Worm (Caenorhabditis elegans) whole organism, L1 larva: ENCODE results near the gene T28B11.1.
A peak's percentile ranks its signal among the peaks of the same experiment; 100 is the strongest.

Experiments used
- C16A3.4 ChIP-seq: fragments of 150-350 bp; optimal IDR thresholded peaks from 2 replicates; lab custom pipeline; 2014; ENCODE audit warnings: missing biosample characterization, missing genetic modification characterization
- C34B4.2 ChIP-seq: sonication (generic microtip); optimal IDR thresholded peaks from 2 replicates; lab custom pipeline; 2017; ENCODE audit warnings: mild to moderate bottlenecking, missing genetic modification characterization, missing compliant biosample characterization
- aha-1 ChIP-seq: fragments of 150-350 bp; optimal IDR thresholded peaks from 2 replicates; lab custom pipeline; 2014; ENCODE audit warnings: missing biosample characterization, missing genetic modification characterization
- ama-1 ChIP-seq: fragments of 150-350 bp; optimal IDR thresholded peaks from 2 replicates; lab custom pipeline; 2014
- blmp-1 ChIP-seq: fragments of 150-350 bp; optimal IDR thresholded peaks from 2 replicates; lab custom pipeline; 2014; ENCODE audit warnings: missing biosample characterization, missing genetic modification characterization
- ceh-63 ChIP-seq: fragments of 200-800 bp; sonication (Bioruptor generic); optimal IDR thresholded peaks from 2 replicates; lab custom pipeline; 2018; ENCODE audit warnings: mild to moderate bottlenecking, missing genetic modification characterization, missing compliant biosample characterization
- ceh-82 ChIP-seq, 3 experiments: fragments of 150-350 bp in 1 of 3; sonication (generic microtip) in 2 of 3; optimal IDR thresholded peaks; 2 replicates each; lab custom pipeline; 2014 to 2017; ENCODE audit warnings: missing biosample characterization in 3 of 3, missing genetic modification characterization in 3 of 3
- dsc-1 ChIP-seq: sonication (generic microtip); optimal IDR thresholded peaks from 2 replicates; lab custom pipeline; 2016; ENCODE audit warnings: mild to moderate bottlenecking, missing genetic modification characterization, missing compliant biosample characterization
- efl-1 ChIP-seq, 4 experiments: fragments of 150-350 bp; optimal IDR thresholded peaks in 3 of 4; peaks in 1 of 4; 1 replicate in 1 of 4; 2 replicates in 3 of 4; lab custom pipeline; 2014; ENCODE audit warnings: missing biosample characterization in 2 of 4, missing genetic modification characterization in 2 of 4, missing genetic modification reagents in 2 of 4
- egl-13 ChIP-seq: sonication (generic microtip); optimal IDR thresholded peaks from 2 replicates; lab custom pipeline; 2016; ENCODE audit warnings: missing genotype, missing genetic modification reagents, missing genetic modification characterization, missing compliant biosample characterization
- elt-2 ChIP-seq: sonication (generic microtip); optimal IDR thresholded peaks from 2 replicates; lab custom pipeline; 2016; ENCODE audit warnings: missing genetic modification characterization, mild to moderate bottlenecking, inconsistent platforms, missing compliant biosample characterization, missing genetic modification reagents
- elt-3 ChIP-seq, 6 experiments: fragments of 150-350 bp in 1 of 6; sonication (generic microtip); optimal IDR thresholded peaks; 2 replicates each; lab custom pipeline; 2017 to 2018; ENCODE audit warnings: missing biosample characterization in 6 of 6, missing genetic modification characterization in 6 of 6, inconsistent platforms in 1 of 6
- ets-5 ChIP-seq: fragments of 200-800 bp; sonication (Bioruptor generic); IDR thresholded peaks from 2 replicates; pipeline ENCODE4 v1.3.6; 2022; ENCODE audit warnings: missing genetic modification characterization, missing compliant biosample characterization
- fkh-10 ChIP-seq: sonication (generic microtip); optimal IDR thresholded peaks from 2 replicates; lab custom pipeline; 2017; ENCODE audit warnings: missing biosample characterization, missing genetic modification reagents, missing genetic modification characterization
- fkh-8 ChIP-seq: sonication (generic microtip); optimal IDR thresholded peaks from 2 replicates; lab custom pipeline; 2016; ENCODE audit warnings: mild to moderate bottlenecking, missing genetic modification characterization, missing compliant biosample characterization
- hlh-17 ChIP-seq: fragments of 200-800 bp; sonication (Bioruptor generic); optimal IDR thresholded peaks from 2 replicates; lab custom pipeline; 2018; ENCODE audit warnings: missing genetic modification characterization, mild to moderate bottlenecking, missing compliant biosample characterization, moderate library complexity, borderline replicate concordance
- hlh-4 ChIP-seq: sonication (generic microtip); optimal IDR thresholded peaks from 2 replicates; lab custom pipeline; 2016; ENCODE audit warnings: mild to moderate bottlenecking, missing genetic modification characterization, missing compliant biosample characterization
- hpl-2 ChIP-seq: fragments of 150-350 bp; optimal IDR thresholded peaks from 2 replicates; lab custom pipeline; 2014; ENCODE audit warnings: missing biosample characterization, missing genetic modification reagents, missing genetic modification characterization
- irx-1 ChIP-seq: sonication (generic microtip); optimal IDR thresholded peaks from 2 replicates; lab custom pipeline; 2016; ENCODE audit warnings: missing genetic modification characterization, missing compliant biosample characterization
- jun-1 ChIP-seq: fragments of 150-350 bp; optimal IDR thresholded peaks from 2 replicates; lab custom pipeline; 2014; ENCODE audit warnings: missing biosample characterization, missing genetic modification reagents, missing genetic modification characterization
- lin-13 ChIP-seq: fragments of 150-350 bp; optimal IDR thresholded peaks from 2 replicates; lab custom pipeline; 2014; ENCODE audit warnings: missing biosample characterization, missing genetic modification reagents, missing genetic modification characterization
- lin-14 ChIP-seq: fragments of 200-800 bp; sonication (Bioruptor generic); optimal IDR thresholded peaks from 2 replicates; lab custom pipeline; 2018; ENCODE audit warnings: mild to moderate bottlenecking, missing genetic modification characterization, moderate library complexity, missing compliant biosample characterization
- lin-15B ChIP-seq: fragments of 150-350 bp; sonication (generic microtip); optimal IDR thresholded peaks from 3 replicates; lab custom pipeline; 2014; ENCODE audit warnings: missing biosample characterization, missing genetic modification characterization
- lin-35 ChIP-seq, 2 experiments: fragments of 150-350 bp; optimal IDR thresholded peaks; 2 replicates each; lab custom pipeline; 2014; ENCODE audit warnings: missing biosample characterization in 2 of 2, missing genetic modification characterization in 2 of 2, missing genetic modification reagents in 2 of 2
- lin-39 ChIP-seq: fragments of 150-350 bp; optimal IDR thresholded peaks from 2 replicates; lab custom pipeline; 2014; ENCODE audit warnings: missing biosample characterization, missing genetic modification reagents, missing genetic modification characterization
- lir-3 ChIP-seq: sonication (generic microtip); optimal IDR thresholded peaks from 2 replicates; lab custom pipeline; 2016; ENCODE audit warnings: mild to moderate bottlenecking, missing genetic modification characterization, moderate library complexity, missing compliant biosample characterization; ENCODE audit not compliant: poor library complexity
- mab-9 ChIP-seq: fragments of 200-800 bp; sonication (Bioruptor generic); IDR thresholded peaks from 2 replicates; pipeline ENCODE4 v1.3.6; 2022; ENCODE audit warnings: missing genetic modification reagents, missing genetic modification characterization, missing compliant biosample characterization
- mdl-1 ChIP-seq, 2 experiments: fragments of 150-350 bp; optimal IDR thresholded peaks; 2 replicates each; lab custom pipeline; 2014 to 2017; ENCODE audit warnings: missing biosample characterization in 2 of 2, missing genetic modification characterization in 2 of 2, inconsistent platforms in 1 of 2
- nhr-11 ChIP-seq: fragments of 150-350 bp; optimal IDR thresholded peaks from 2 replicates; lab custom pipeline; 2014; ENCODE audit warnings: missing biosample characterization, missing genetic modification characterization
- nhr-28 ChIP-seq: fragments of 150-350 bp; optimal IDR thresholded peaks from 2 replicates; lab custom pipeline; 2014; ENCODE audit warnings: missing biosample characterization, missing genetic modification characterization
- nhr-47 ChIP-seq: sonication (generic microtip); optimal IDR thresholded peaks from 2 replicates; lab custom pipeline; 2016; ENCODE audit warnings: mild to moderate bottlenecking, missing genetic modification characterization, moderate library complexity, missing compliant biosample characterization
- nhr-71 ChIP-seq: sonication (generic microtip); optimal IDR thresholded peaks from 2 replicates; lab custom pipeline; 2016; ENCODE audit warnings: mild to moderate bottlenecking, missing genetic modification characterization, moderate library complexity, missing compliant biosample characterization
- nhr-85 ChIP-seq: sonication (generic microtip); peaks from one replicate; lab custom pipeline; 2016; ENCODE audit warnings: missing genetic modification characterization, inconsistent platforms, missing compliant biosample characterization
- nhr-90 ChIP-seq: sonication (generic microtip); optimal IDR thresholded peaks from 2 replicates; lab custom pipeline; 2016; ENCODE audit warnings: mild to moderate bottlenecking, missing genetic modification characterization, missing compliant biosample characterization; ENCODE audit not compliant: poor library complexity
- pag-3 ChIP-seq: sonication (generic microtip); optimal IDR thresholded peaks from 2 replicates; lab custom pipeline; 2017; ENCODE audit warnings: missing genetic modification characterization, mild to moderate bottlenecking, missing compliant biosample characterization, antibody characterized with exemption, borderline replicate concordance; ENCODE audit not compliant: insufficient read depth
- pqm-1 ChIP-seq: sonication (generic microtip); optimal IDR thresholded peaks from 3 replicates; lab custom pipeline; 2017; ENCODE audit warnings: missing biosample characterization, missing genetic modification characterization
- rnt-1 ChIP-seq: sonication (generic microtip); optimal IDR thresholded peaks from 2 replicates; lab custom pipeline; 2016; ENCODE audit warnings: mild to moderate bottlenecking, missing genetic modification characterization, moderate library complexity, missing compliant biosample characterization
- skn-1 ChIP-seq: fragments of 150-350 bp; optimal IDR thresholded peaks from 2 replicates; lab custom pipeline; 2014; ENCODE audit warnings: missing biosample characterization, missing genetic modification characterization
- snpc-4 ChIP-seq: fragments of 150-350 bp; optimal IDR thresholded peaks from 2 replicates; lab custom pipeline; 2014; ENCODE audit warnings: missing biosample characterization, missing genetic modification characterization
- snu-23 ChIP-seq: sonication (generic microtip); optimal IDR thresholded peaks from 2 replicates; lab custom pipeline; 2016; ENCODE audit warnings: missing genetic modification characterization, missing compliant biosample characterization
- tbx-2 ChIP-seq: sonication (generic microtip); optimal IDR thresholded peaks from 2 replicates; lab custom pipeline; 2016; ENCODE audit warnings: missing genetic modification characterization, missing compliant biosample characterization
- tlp-1 ChIP-seq: fragments of 150-350 bp; optimal IDR thresholded peaks from 2 replicates; lab custom pipeline; 2014; ENCODE audit warnings: missing biosample characterization, missing genetic modification characterization
- unc-62 ChIP-seq: fragments of 150-350 bp; optimal IDR thresholded peaks from 2 replicates; lab custom pipeline; 2014; ENCODE audit warnings: missing biosample characterization, missing genetic modification reagents, missing genetic modification characterization
- unc-98 ChIP-seq: fragments of 200-800 bp; sonication (Bioruptor generic); IDR thresholded peaks from 2 replicates; pipeline ENCODE4 v1.3.6; 2022; ENCODE audit warnings: missing genetic modification characterization, missing compliant biosample characterization
- vab-15 ChIP-seq: sonication (generic microtip); optimal IDR thresholded peaks from 2 replicates; lab custom pipeline; 2017; ENCODE audit warnings: missing genotype, mild to moderate bottlenecking, missing genetic modification characterization, missing compliant biosample characterization
- ztf-11 ChIP-seq, 2 experiments: sonication (generic microtip); optimal IDR thresholded peaks; 2 replicates each; lab custom pipeline; 2016 to 2017; ENCODE audit warnings: missing genetic modification characterization in 2 of 2, missing biosample characterization in 1 of 2, missing compliant biosample characterization in 1 of 2

T28B11.1 gene

DNA sequence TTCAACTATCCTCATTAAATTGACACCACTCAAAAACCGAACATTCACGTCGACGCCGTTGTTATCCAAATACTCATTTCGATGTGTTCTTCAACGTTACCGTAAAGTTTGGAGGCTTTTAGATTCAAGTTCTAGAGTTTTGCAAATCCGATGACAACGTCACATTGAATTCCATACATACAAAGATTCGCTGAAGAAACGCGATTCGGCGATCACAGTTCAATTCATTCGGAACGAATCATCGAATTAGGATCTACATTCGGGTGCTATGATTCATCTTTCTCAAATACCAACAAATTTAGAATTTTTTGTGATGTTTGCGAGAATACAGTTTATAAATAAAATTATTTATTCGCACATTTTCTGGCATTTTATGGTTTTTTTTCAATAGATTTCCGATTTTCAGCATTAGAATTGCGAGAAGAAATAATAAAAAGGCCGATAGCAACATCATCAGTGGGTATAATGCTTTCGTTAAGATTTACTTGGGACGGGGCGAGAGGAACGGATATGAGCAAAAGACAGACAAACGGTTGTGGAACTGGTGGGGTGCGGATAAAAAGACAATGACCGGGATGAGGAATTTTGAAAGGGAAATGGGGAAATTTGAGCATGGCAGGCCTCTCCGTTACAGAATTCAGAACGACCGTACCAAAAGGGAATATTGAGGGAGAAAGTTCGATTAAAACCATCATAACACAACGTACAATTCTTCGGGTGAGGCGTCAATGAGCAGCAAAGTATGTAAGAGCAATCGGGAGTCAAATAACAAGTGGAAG, 20.2 kb downstream of the T28B11.1 start (continued):
- TF ChIP-seq nhr-47 (no peak), ets-5 (no peak), pag-3 (tag; lab: Kevin White, UChicago) (no peak), elt-3 (tag; optimal IDR thresholded peaks at IDR 0.05; lab: Kevin White, UChicago) (peak in 1 of 6 experiments; percentile 10), unc-62 (GFP tag; lab: Kevin White, UChicago) (no peak), hlh-17 (no peak), C34B4.2 (no peak), mdl-1 (tag; optimal IDR thresholded peaks at IDR 0.05; lab: Kevin White, UChicago) (peak in 1 of 2 experiments; percentile 28), hlh-4 (tag; lab: Kevin White, UChicago) (no peak), tbx-2 (tag; lab: Kevin White, UChicago) (peak; percentile 39), egl-13 (no peak), mab-9 (GFP tag; lab: Robert Waterston, UW) (no peak), jun-1 (tag; lab: Kevin White, UChicago) (peak; percentile 4), snu-23 (GFP tag; lab: Kevin White, UChicago) (peak; percentile 5), unc-98 (GFP tag; lab: Robert Waterston, UW) (no peak), dsc-1 (tag; lab: Kevin White, UChicago) (no peak), snpc-4 (no peak), aha-1 (tag; lab: Kevin White, UChicago) (no peak), fkh-10 (GFP tag; lab: Kevin White, UChicago) (no peak), hpl-2 (GFP tag; lab: Kevin White, UChicago) (no peak), blmp-1 (peak; percentile 56), nhr-71 (tag; lab: Kevin White, UChicago) (peak; percentile 4), nhr-85 (tag; lab: Kevin White, UChicago) (peak; percentile 64), ama-1 (lab: Kevin White, UChicago) (peak; percentile 52), pqm-1 (tag; lab: Kevin White, UChicago) (no peak), skn-1 (no peak)

DNA sequence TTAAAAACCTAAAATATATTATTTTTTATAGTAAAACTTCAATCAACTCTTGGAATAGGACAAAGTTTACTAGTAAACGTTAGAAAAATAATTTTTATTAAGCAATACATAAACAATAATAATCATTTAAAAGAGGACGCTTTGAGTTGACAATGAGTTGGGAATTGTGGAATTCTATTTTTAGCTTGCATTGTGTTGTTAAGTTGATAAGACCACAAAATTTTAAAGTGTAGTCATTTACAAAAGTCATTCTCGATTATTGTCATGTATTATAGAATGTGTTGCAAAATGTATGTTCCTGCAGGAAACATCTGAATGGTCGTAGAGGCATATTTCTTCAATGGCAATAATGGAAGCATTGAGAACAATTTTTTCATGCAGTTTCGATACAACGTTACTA, 21.2 kb downstream of the T28B11.1 start:
- TF ChIP-seq elt-2 (peak; percentile 16), tlp-1 (tag; lab: Kevin White, UChicago) (no peak), efl-1 (optimal IDR thresholded peaks at IDR 0.05; lab: Kevin White, UChicago) (no peak), efl-1 (GFP tag; optimal IDR thresholded peaks at IDR 0.05 in 1 of 2; lab: Kevin White, UChicago) (peak in 1 of 2 experiments; percentile 50), lir-3 (tag; lab: Kevin White, UChicago) (no peak)

DNA sequence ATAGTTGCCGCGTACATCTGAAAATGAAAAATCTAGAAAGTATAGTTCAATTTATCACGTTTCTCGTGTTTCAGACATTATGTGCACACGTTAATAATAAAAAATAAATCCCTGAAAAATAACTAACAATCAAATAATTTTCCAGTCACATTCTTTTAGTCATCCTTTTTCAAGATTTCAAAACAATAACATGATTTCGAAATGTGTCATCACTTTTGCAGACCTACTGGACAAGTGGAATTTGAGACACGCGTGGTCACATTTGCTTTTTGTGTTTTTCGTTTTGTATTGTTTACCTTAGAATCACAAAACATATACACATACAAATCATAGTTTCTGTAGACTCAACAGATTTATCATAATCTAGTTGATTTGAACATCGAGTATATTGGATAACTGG, 22.8 kb downstream of the T28B11.1 start:
- TF ChIP-seq blmp-1 (no peak), lin-13 (GFP tag; lab: Kevin White, UChicago) (no peak), nhr-90 (tag; lab: Kevin White, UChicago) (no peak), tlp-1 (tag; lab: Kevin White, UChicago) (no peak), rnt-1 (no peak), unc-98 (GFP tag; lab: Robert Waterston, UW) (no peak), nhr-11 (tag; lab: Kevin White, UChicago) (no peak), ztf-11 (tag; optimal IDR thresholded peaks at IDR 0.05; lab: Kevin White, UChicago) (no peak), snu-23 (GFP tag; lab: Kevin White, UChicago) (no peak), ceh-82 (tag; optimal IDR thresholded peaks at IDR 0.05; lab: Kevin White, UChicago) (no peak), nhr-28 (tag; lab: Kevin White, UChicago) (peak; percentile 4), skn-1 (peak; percentile 99), lin-14 (no peak), hlh-4 (tag; lab: Kevin White, UChicago) (no peak), lin-15B (tag; lab: Kevin White, UChicago) (no peak), hlh-17 (no peak), vab-15 (tag; lab: Kevin White, UChicago) (no peak), lin-39 (tag; lab: Kevin White, UChicago) (no peak), ama-1 (lab: Kevin White, UChicago) (no peak), C34B4.2 (no peak), lin-35 (GFP tag; optimal IDR thresholded peaks at IDR 0.05; lab: Kevin White, UChicago) (no peak), efl-1 (optimal IDR thresholded peaks at IDR 0.05; lab: Kevin White, UChicago) (no peak), efl-1 (GFP tag; optimal IDR thresholded peaks at IDR 0.05 in 1 of 2; lab: Kevin White, UChicago) (peak in 1 of 2 experiments; percentile 4), mdl-1 (tag; optimal IDR thresholded peaks at IDR 0.05; lab: Kevin White, UChicago) (no peak), dsc-1 (tag; lab: Kevin White, UChicago) (no peak), fkh-8 (tag; lab: Kevin White, UChicago) (no peak), irx-1 (tag; lab: Kevin White, UChicago) (no peak), unc-62 (GFP tag; lab: Kevin White, UChicago) (no peak), ceh-63 (no peak), C16A3.4 (no peak)
